Fruit fly (Drosophila melanogaster) whole organism, prepupa: ENCODE results near the gene Phlpp.

Source experiments
- Lpt ChIP-seq: fragments of 200-800 bp; sonication (Bioruptor generic); optimal IDR thresholded peaks from 3 replicates; lab custom pipeline; 2016; ENCODE audit warnings: missing biosample characterization, missing genetic modification characterization
- Sox15 ChIP-seq: fragments of 200-800 bp; sonication (Bioruptor generic); optimal IDR thresholded peaks from 3 replicates; lab custom pipeline; 2016; ENCODE audit warnings: missing biosample characterization, missing genetic modification characterization
- lz ChIP-seq: fragments of 200-800 bp; sonication (Bioruptor generic); optimal IDR thresholded peaks from 3 replicates; lab custom pipeline; 2016; ENCODE audit warnings: missing biosample characterization, missing genetic modification characterization
- spab ChIP-seq: fragments of 200-800 bp; sonication (Bioruptor generic); optimal IDR thresholded peaks from 2 replicates; lab custom pipeline; 2017; ENCODE audit warnings: missing biosample characterization, mild to moderate bottlenecking, missing genetic modification characterization, missing genetic modification reagents

- TF ChIP-seq Sox15 (no peak), Lpt (GFP tag; lab: Kevin White, UChicago) (no peak), spab (no peak), lz (no peak)
Measured at dm6 chr2L:19024744-19025059, 34.2 kb upstream of the Phlpp start.
